Fruit fly (Drosophila melanogaster) whole organism, prepupa: ENCODE data around the gene NPFR.

Experiments used
- Blimp-1 ChIP-seq: fragments of 200-800 bp; sonication (Bioruptor generic); optimal IDR thresholded peaks from 3 replicates; lab custom pipeline; 2017; ENCODE audit warnings: missing biosample characterization, missing genetic modification characterization, mild to moderate bottlenecking, moderate library complexity, missing genetic modification reagents
- CG10631 ChIP-seq: fragments of 200-800 bp; sonication (Bioruptor generic); optimal IDR thresholded peaks from 2 replicates; lab custom pipeline; 2016; ENCODE audit warnings: missing biosample characterization, missing genetic modification characterization
- CG10669 ChIP-seq: fragments of 200-800 bp; sonication (Bioruptor generic); optimal IDR thresholded peaks from 3 replicates; lab custom pipeline; 2018; ENCODE audit warnings: missing biosample characterization, mild to moderate bottlenecking, missing genetic modification characterization, moderate library complexity
- CG11762 ChIP-seq: fragments of 200-800 bp; sonication (Bioruptor generic); optimal IDR thresholded peaks from 3 replicates; lab custom pipeline; 2016; ENCODE audit warnings: missing biosample characterization, missing genetic modification characterization; ENCODE audit not compliant: insufficient read depth
- CG11902 ChIP-seq: fragments of 200-800 bp; sonication (Bioruptor generic); optimal IDR thresholded peaks from 3 replicates; lab custom pipeline; 2016; ENCODE audit warnings: missing biosample characterization, missing genetic modification characterization
- CG15336 ChIP-seq: fragments of 200-800 bp; sonication (Bioruptor generic); IDR thresholded peaks from 2 replicates; pipeline ENCODE4 v1.3.6; 2022; ENCODE audit warnings: missing biosample characterization, missing genetic modification characterization
- CG1621 ChIP-seq: fragments of 200-800 bp; sonication (Bioruptor generic); optimal IDR thresholded peaks from 3 replicates; lab custom pipeline; 2018; ENCODE audit warnings: missing biosample characterization, mild to moderate bottlenecking, missing genetic modification characterization
- CG3032 ChIP-seq: fragments of 200-800 bp; optimal IDR thresholded peaks from 2 replicates; lab custom pipeline; 2019; ENCODE audit warnings: missing biosample characterization, mild to moderate bottlenecking, missing genetic modification characterization, moderate library complexity
- CG31627 ChIP-seq: fragments of 200-800 bp; sonication (Bioruptor generic); optimal IDR thresholded peaks from 3 replicates; lab custom pipeline; 2016; ENCODE audit warnings: missing biosample characterization, missing genetic modification characterization
- CG34406 ChIP-seq: fragments of 200-800 bp; sonication (Bioruptor generic); optimal IDR thresholded peaks from 3 replicates; lab custom pipeline; 2016; ENCODE audit warnings: missing biosample characterization, missing genetic modification characterization
- CG3919 ChIP-seq: fragments of 200-800 bp; sonication (Bioruptor generic); optimal IDR thresholded peaks from 3 replicates; lab custom pipeline; 2016; ENCODE audit warnings: missing biosample characterization, missing genetic modification characterization
- CG6792 ChIP-seq: fragments of 200-800 bp; sonication (Bioruptor generic); optimal IDR thresholded peaks from 3 replicates; lab custom pipeline; 2016; ENCODE audit warnings: missing biosample characterization, missing genetic modification characterization
- CG6808 ChIP-seq: fragments of 200-800 bp; sonication (Bioruptor generic); optimal IDR thresholded peaks from 3 replicates; lab custom pipeline; 2017; ENCODE audit warnings: missing biosample characterization, missing genetic modification characterization, mild to moderate bottlenecking, moderate library complexity, missing genetic modification reagents
- CG6854 ChIP-seq: fragments of 200-800 bp; sonication (Bioruptor generic); optimal IDR thresholded peaks from 2 replicates; lab custom pipeline; 2017; ENCODE audit warnings: missing biosample characterization, mild to moderate bottlenecking, missing genetic modification characterization
- CG8119 ChIP-seq: fragments of 200-800 bp; sonication (Bioruptor generic); IDR thresholded peaks from 3 replicates; pipeline ENCODE4 v1.3.6; 2022; ENCODE audit warnings: missing biosample characterization, missing genetic modification characterization
- CG8632 ChIP-seq: fragments of 200-800 bp; sonication (Bioruptor generic); optimal IDR thresholded peaks from 3 replicates; lab custom pipeline; 2016; ENCODE audit warnings: missing biosample characterization, missing genetic modification characterization
- Eip75B ChIP-seq: fragments of 200-800 bp; sonication (Bioruptor generic); optimal IDR thresholded peaks from 3 replicates; lab custom pipeline; 2016; ENCODE audit warnings: missing biosample characterization, missing genetic modification characterization
- Eip78C ChIP-seq: fragments of 200-800 bp; sonication (Bioruptor generic); peaks from one replicate; lab custom pipeline; 2016; ENCODE audit warnings: missing biosample characterization, missing genetic modification characterization
- Eip93F ChIP-seq: fragments of 200-800 bp; sonication (Bioruptor generic); optimal IDR thresholded peaks from 2 replicates; lab custom pipeline; 2016; ENCODE audit warnings: missing biosample characterization, mild to moderate bottlenecking, missing genetic modification characterization
- Ets21C ChIP-seq: fragments of 200-800 bp; sonication (Bioruptor generic); optimal IDR thresholded peaks from 3 replicates; lab custom pipeline; 2016; ENCODE audit warnings: missing biosample characterization, missing genetic modification characterization
- Hr38 ChIP-seq: sonication (Bioruptor generic); optimal IDR thresholded peaks from 2 replicates; lab custom pipeline; 2016; ENCODE audit warnings: missing biosample characterization, missing genetic modification characterization
- Hr39 ChIP-seq: fragments of 200-800 bp; sonication (Bioruptor generic); optimal IDR thresholded peaks from 2 replicates; lab custom pipeline; 2016; ENCODE audit warnings: missing biosample characterization, missing genetic modification characterization
- Hr4 ChIP-seq: fragments of 200-800 bp; sonication (Bioruptor generic); optimal IDR thresholded peaks from 3 replicates; lab custom pipeline; 2016; ENCODE audit warnings: missing biosample characterization, missing genetic modification characterization
- Lpt ChIP-seq: fragments of 200-800 bp; sonication (Bioruptor generic); optimal IDR thresholded peaks from 3 replicates; lab custom pipeline; 2016; ENCODE audit warnings: missing biosample characterization, missing genetic modification characterization
- Met ChIP-seq: fragments of 200-800 bp; sonication (Bioruptor generic); optimal IDR thresholded peaks from 3 replicates; lab custom pipeline; 2016; ENCODE audit warnings: missing biosample characterization, missing genetic modification characterization
- OdsH ChIP-seq: fragments of 200-800 bp; sonication (Bioruptor generic); optimal IDR thresholded peaks from 3 replicates; lab custom pipeline; 2016; ENCODE audit warnings: missing biosample characterization, missing genetic modification characterization
- Sox102F ChIP-seq: fragments of 200-800 bp; sonication (Bioruptor generic); optimal IDR thresholded peaks from 2 replicates; lab custom pipeline; 2016; ENCODE audit warnings: missing biosample characterization, mild to moderate bottlenecking, missing genetic modification characterization
- Sox14 ChIP-seq: fragments of 200-800 bp; sonication (Bioruptor generic); optimal IDR thresholded peaks from 3 replicates; lab custom pipeline; 2016; ENCODE audit warnings: missing biosample characterization, missing genetic modification characterization
- acj6 ChIP-seq: fragments of 200-800 bp; sonication (Bioruptor generic); optimal IDR thresholded peaks from 3 replicates; lab custom pipeline; 2016; ENCODE audit warnings: missing biosample characterization, missing genetic modification characterization
- cyc ChIP-seq: fragments of 200-800 bp; sonication (Bioruptor generic); optimal IDR thresholded peaks from 3 replicates; lab custom pipeline; 2016; ENCODE audit warnings: missing biosample characterization, missing genetic modification characterization
- dac ChIP-seq: fragments of 200-800 bp; sonication (Bioruptor generic); optimal IDR thresholded peaks from 2 replicates; lab custom pipeline; 2017; ENCODE audit warnings: missing biosample characterization, mild to moderate bottlenecking, missing genetic modification characterization
- eg ChIP-seq: fragments of 200-800 bp; sonication (Bioruptor generic); IDR thresholded peaks from 3 replicates; pipeline ENCODE4 v1.3.6; 2022; ENCODE audit warnings: missing biosample characterization, missing genetic modification characterization
- esn ChIP-seq: fragments of 200-800 bp; sonication (Bioruptor generic); optimal IDR thresholded peaks from 2 replicates; lab custom pipeline; 2016; ENCODE audit warnings: missing biosample characterization, mild to moderate bottlenecking, missing genetic modification characterization, moderate library complexity
- fd59A ChIP-seq: fragments of 200-800 bp; sonication (Bioruptor generic); optimal IDR thresholded peaks from 2 replicates; lab custom pipeline; 2017; ENCODE audit warnings: missing biosample characterization, mild to moderate bottlenecking, missing genetic modification characterization, missing genetic modification reagents
- fd85E ChIP-seq: fragments of 200-800 bp; sonication (Bioruptor generic); optimal IDR thresholded peaks from 3 replicates; lab custom pipeline; 2016; ENCODE audit warnings: missing biosample characterization, missing genetic modification characterization
- fkh ChIP-seq: fragments of 200-800 bp; sonication (Bioruptor generic); optimal IDR thresholded peaks from 3 replicates; lab custom pipeline; 2017; ENCODE audit warnings: missing biosample characterization, mild to moderate bottlenecking, missing genetic modification characterization, moderate library complexity
- lz ChIP-seq: fragments of 200-800 bp; sonication (Bioruptor generic); optimal IDR thresholded peaks from 3 replicates; lab custom pipeline; 2016; ENCODE audit warnings: missing biosample characterization, missing genetic modification characterization
- pdm3 ChIP-seq: fragments of 200-800 bp; sonication (Bioruptor generic); optimal IDR thresholded peaks from 3 replicates; lab custom pipeline; 2016; ENCODE audit warnings: missing biosample characterization, missing genetic modification characterization
- salr ChIP-seq, 2 experiments: fragments of 200-800 bp; sonication (Bioruptor generic); optimal IDR thresholded peaks; 3 replicates each; lab custom pipeline; 2016 to 2018; ENCODE audit warnings: missing biosample characterization in 2 of 2, missing genetic modification characterization in 2 of 2, mild to moderate bottlenecking in 1 of 2
- ss ChIP-seq, 2 experiments: fragments of 200-800 bp; sonication (Bioruptor generic); optimal IDR thresholded peaks; 2 replicates in 1 of 2; 3 replicates in 1 of 2; lab custom pipeline; 2017 to 2018; ENCODE audit warnings: mild to moderate bottlenecking in 2 of 2, missing biosample characterization in 2 of 2, missing genetic modification characterization in 2 of 2, moderate library complexity in 1 of 2
- svp ChIP-seq: fragments of 200-800 bp; sonication (Bioruptor generic); peaks from one replicate; lab custom pipeline; 2016; ENCODE audit warnings: missing biosample characterization, missing genetic modification characterization
- topi ChIP-seq: fragments of 200-800 bp; sonication (Bioruptor generic); optimal IDR thresholded peaks from 3 replicates; lab custom pipeline; 2016; ENCODE audit warnings: missing biosample characterization, missing genetic modification characterization
- vri ChIP-seq: fragments of 200-800 bp; sonication (Bioruptor generic); optimal IDR thresholded peaks from 3 replicates; lab custom pipeline; 2016; ENCODE audit warnings: missing biosample characterization, mild to moderate bottlenecking, missing genetic modification characterization

NPFR gene

DNA sequence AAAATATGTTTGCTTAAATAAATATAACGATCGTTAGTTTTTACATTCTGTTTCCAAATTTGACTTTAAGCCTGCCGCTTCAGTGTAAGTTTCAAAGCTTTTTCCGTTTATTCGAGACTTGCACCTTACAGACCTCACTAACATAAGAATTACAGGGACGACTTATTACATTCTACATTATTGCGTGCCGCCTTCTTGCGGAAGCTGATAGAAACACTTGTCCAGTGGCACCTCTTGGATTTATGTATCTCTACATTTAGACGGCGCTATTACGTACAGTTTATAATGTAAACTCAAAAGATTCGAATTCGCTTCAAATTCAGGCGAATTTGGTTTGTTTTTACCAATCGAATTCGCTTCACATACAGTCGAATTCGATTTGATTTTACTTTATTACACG, 16.4 kb upstream of the NPFR start:
- no peak for TF ChIP-seq lz (GFP tag; lab: Kevin White, UChicago)
- no peak for TF ChIP-seq ss (GFP tag; optimal IDR thresholded peaks at IDR 0.05; lab: Kevin White, UChicago)
- no peak for TF ChIP-seq Eip78C (GFP tag; lab: Kevin White, UChicago)
- no peak for TF ChIP-seq Blimp-1 (GFP tag; lab: Kevin White, UChicago)
- peak; percentile 37 for TF ChIP-seq fkh (GFP tag; lab: Kevin White, UChicago)
- no peak for TF ChIP-seq acj6 (GFP tag; lab: Kevin White, UChicago)
- no peak for TF ChIP-seq Lpt (GFP tag; lab: Kevin White, UChicago)
- no peak for TF ChIP-seq Hr38
- no peak for TF ChIP-seq Sox102F (GFP tag; lab: Kevin White, UChicago)
- TF ChIP-seq Hr4 (GFP tag; lab: Kevin White, UChicago): no peak
- TF ChIP-seq Hr39: peak; percentile 3
- no peak for TF ChIP-seq CG15336
- no peak for TF ChIP-seq Sox14 (GFP tag; lab: Kevin White, UChicago)
- no peak for TF ChIP-seq fd59A (GFP tag; lab: Kevin White, UChicago)
- no peak for TF ChIP-seq CG8119 (GFP tag; lab: Robert Waterston, UW)

DNA sequence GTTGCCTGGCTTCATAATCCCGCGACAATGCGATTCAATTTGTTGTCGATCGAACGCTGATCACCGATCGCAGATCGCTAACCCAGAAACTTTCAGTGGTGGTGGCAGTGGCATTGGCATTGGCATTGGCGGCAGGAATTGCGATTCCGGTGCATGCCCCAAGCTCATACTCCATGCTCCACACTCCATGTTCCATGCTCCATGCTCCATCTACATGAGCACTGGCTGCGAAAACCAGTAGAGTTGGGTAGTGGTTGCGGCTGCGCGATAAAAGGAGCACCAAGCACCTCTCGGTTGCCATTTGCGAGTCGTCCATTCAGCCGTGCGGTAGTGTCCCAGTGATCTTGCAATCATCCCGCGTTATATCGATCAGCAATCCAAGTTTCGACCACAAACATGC, 13.9 kb upstream of the NPFR start, which contains the start of gene Osi1:
Gene Osi1 (plus strand): TSS at position 301 of the 400 bp plus-strand sequence.
- TF ChIP-seq dac (GFP tag; lab: Kevin White, UChicago) (no peak), CG6854 (GFP tag; lab: Kevin White, UChicago) (no peak), svp (GFP tag; lab: Kevin White, UChicago) (no peak), CG11902 (GFP tag; lab: Kevin White, UChicago) (no peak), Sox102F (GFP tag; lab: Kevin White, UChicago) (no peak), esn (no peak), acj6 (GFP tag; lab: Kevin White, UChicago) (no peak)

DNA sequence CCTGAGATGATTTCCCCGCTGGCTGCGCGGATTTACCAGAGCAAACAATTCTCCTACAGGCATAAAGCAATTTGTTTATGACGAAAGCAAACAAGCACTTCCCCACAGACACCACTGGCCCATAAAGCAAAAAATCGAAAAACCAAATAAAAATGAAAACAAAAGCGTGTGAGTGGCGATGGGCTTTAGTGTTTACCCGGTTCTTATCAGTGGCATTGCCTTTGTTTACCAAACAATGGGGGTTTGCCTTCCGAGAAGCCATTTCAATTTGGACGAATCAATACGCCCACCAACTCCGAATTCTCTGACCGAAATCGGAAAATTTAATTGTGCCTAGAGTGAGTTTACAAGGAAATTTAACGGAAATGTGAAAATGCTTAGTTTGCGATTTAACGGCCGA, 4.6 kb upstream of the NPFR start:
- no peak for TF ChIP-seq topi (GFP tag; lab: Kevin White, UChicago)
- no peak for TF ChIP-seq CG31627
- peak; percentile 7 for TF ChIP-seq CG10669
- no peak for TF ChIP-seq CG3032
- peak; percentile 67 for TF ChIP-seq Eip78C (GFP tag; lab: Kevin White, UChicago)
- TF ChIP-seq fkh (GFP tag; lab: Kevin White, UChicago): peak; percentile 85
- TF ChIP-seq Eip75B: no peak

DNA sequence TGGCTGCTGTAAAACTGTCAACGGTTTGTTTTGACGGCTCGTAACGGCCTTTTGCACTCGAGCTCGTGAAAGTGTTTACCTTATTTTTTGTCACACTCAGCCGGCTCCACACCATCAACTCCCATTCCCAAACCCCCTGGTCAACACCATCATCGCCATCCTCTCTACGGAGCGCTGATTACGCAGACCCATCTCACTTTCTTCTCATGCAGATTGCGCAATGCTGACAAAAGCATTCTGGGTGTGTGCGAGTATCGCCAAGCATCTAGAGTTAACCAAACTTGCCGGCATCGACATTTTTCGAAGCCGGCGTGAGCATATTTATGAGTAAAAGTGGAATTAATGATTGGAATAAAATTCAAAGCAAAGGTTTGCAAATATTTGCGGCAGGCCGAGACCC, 9.3 kb downstream of the NPFR start:
- TF ChIP-seq esn (no peak), Ets21C (GFP tag; lab: Kevin White, UChicago) (no peak), Eip78C (GFP tag; lab: Kevin White, UChicago) (peak; percentile 0), vri (GFP tag; lab: Kevin White, UChicago) (peak; percentile 10), Blimp-1 (GFP tag; lab: Kevin White, UChicago) (peak; percentile 27), acj6 (GFP tag; lab: Kevin White, UChicago) (no peak)

DNA sequence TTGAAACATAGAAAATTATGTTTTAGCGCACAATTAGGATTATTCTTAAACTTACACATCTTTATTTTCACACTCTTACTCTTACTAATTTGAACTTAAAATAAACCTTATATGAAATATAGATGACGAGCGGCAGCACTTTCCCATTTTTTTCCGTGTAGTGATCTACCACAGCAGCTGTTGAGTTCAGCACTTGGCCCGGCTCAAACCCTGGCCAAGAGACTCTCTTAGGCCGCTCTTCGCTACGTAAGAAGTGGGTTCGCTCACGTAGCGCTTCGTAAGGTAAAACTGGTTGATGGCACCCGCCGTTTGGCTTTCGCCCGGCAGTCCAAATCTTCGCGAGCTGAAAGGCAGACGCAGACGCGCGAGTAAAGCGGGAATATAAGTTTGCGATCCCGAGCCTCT, 11.4 kb downstream of the NPFR start, which contains the start of gene Osi24:
Gene Osi24 (plus strand): TSS at position 324 of the 405 bp plus-strand sequence.
- TF ChIP-seq topi (GFP tag; lab: Kevin White, UChicago) (peak; percentile 68), CG8632 (GFP tag; lab: Kevin White, UChicago) (peak; percentile 73), Eip78C (GFP tag; lab: Kevin White, UChicago) (peak; percentile 96), CG1621 (tag; lab: Kevin White, UChicago) (peak; percentile 54), salr (GFP tag; optimal IDR thresholded peaks at IDR 0.05; lab: Kevin White, UChicago) (peak; percentile 15 to 77), Hr38 (no peak), Met (GFP tag; lab: Kevin White, UChicago) (peak; percentile 68), eg (GFP tag; lab: Robert Waterston, UW) (peak; percentile 92), CG34406 (GFP tag; lab: Kevin White, UChicago) (peak; percentile 64), OdsH (peak; percentile 84), CG10631 (GFP tag; lab: Kevin White, UChicago) (peak; percentile 77), Lpt (GFP tag; lab: Kevin White, UChicago) (peak; percentile 80), CG11762 (peak; percentile 60), CG6808 (peak; percentile 26), CG3919 (peak; percentile 86), svp (GFP tag; lab: Kevin White, UChicago) (peak; percentile 79), esn (peak; percentile 75), CG6792 (GFP tag; lab: Kevin White, UChicago) (peak; percentile 72), pdm3 (GFP tag; lab: Kevin White, UChicago) (peak; percentile 88), Eip93F (GFP tag; lab: Kevin White, UChicago) (no peak), Hr4 (GFP tag; lab: Kevin White, UChicago) (peak; percentile 94), CG10669 (peak; percentile 63), fd85E (peak; percentile 4), Sox102F (GFP tag; lab: Kevin White, UChicago) (peak; percentile 59), cyc (GFP tag; lab: Kevin White, UChicago) (peak; percentile 51)
